Worm (Caenorhabditis elegans) whole organism, dauer: ENCODE data around the gene hpo-40.

Experiments
- unc-62 ChIP-seq: sonication (generic microtip); optimal IDR thresholded peaks from 2 replicates; lab custom pipeline; 2017; ENCODE audit warnings: missing biosample characterization, missing genetic modification reagents, missing genetic modification characterization

hpo-40 gene

DNA sequence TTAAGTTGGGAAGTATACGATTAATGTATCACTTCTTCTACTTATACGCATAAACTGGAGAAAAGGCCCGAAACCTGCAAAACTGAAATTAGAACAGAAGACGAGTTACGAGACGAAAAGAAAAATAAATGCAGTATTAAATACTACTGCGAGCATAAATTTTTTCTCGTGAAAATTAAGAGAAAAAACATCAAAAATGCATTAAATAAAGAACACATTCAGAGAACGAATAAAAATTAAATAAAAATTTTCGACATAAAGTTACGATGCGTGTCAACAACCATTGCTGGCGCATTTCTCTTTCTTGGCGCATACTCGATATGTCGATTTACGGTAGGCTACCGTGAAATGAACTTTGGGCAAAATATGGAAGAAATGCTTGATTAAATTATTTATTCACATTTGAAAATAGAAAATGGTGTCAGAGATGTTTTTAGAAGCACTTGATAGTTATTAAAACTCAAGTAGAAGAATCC lies 7.8 kb upstream of the hpo-40 start, which contains the start of the genes ZK856.19 and ZK856.11:
Gene ZK856.19, minus strand, starts transcription at position 51 of the 476 bp plus-strand sequence.
Gene ZK856.11, minus strand, starts transcription at position 76 of the 476 bp plus-strand sequence.
- no peak for TF ChIP-seq unc-62 (GFP tag; lab: Kevin White, UChicago)

DNA sequence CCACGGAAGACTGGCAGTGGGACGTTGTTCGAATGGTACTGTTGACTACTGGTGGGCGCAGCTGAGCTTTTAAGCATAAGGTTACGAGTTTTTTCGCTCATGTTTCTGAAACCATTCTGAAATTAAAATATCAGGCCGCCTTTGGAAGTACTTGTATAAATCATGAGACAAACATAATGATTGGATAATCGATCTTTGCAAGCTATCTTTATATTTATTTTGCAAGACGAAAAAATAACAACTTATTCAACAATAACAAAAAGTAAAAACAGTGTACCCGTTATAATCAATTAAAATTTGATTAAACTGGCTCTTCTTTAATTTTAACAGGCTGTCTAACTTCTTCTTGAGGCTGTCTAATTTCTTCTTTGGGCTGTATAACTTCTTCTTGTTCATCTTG lies 7.2 kb upstream of the hpo-40 start, which contains the start of gene ZK856.16:
Gene ZK856.16, minus strand, starts transcription at position 101 of the 400 bp plus-strand sequence.
- TF ChIP-seq unc-62 (GFP tag; lab: Kevin White, UChicago), result no peak

DNA sequence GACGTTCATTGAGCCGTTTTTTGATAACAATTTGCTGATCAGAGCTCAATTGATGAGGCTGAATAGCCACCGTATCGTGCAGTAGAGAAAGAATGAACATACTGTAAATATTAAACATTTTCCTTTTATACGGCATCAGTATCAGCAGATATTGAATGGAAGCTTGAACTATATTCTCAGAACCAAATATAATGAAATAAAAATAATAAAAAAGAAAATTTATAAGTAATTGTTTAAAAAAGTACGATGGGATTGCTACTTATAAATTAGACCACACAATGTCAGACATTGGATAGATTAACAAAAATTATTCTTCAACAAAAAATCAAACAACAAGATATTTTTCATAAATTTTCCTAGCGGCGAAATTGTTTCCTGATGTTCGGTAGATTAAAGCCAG lies 6.2 kb upstream of the hpo-40 start, which contains the start of gene rpc-25:
Gene rpc-25, minus strand, starts transcription at position 101 of the 400 bp plus-strand sequence.
- no peak for TF ChIP-seq unc-62 (GFP tag; lab: Kevin White, UChicago)

DNA sequence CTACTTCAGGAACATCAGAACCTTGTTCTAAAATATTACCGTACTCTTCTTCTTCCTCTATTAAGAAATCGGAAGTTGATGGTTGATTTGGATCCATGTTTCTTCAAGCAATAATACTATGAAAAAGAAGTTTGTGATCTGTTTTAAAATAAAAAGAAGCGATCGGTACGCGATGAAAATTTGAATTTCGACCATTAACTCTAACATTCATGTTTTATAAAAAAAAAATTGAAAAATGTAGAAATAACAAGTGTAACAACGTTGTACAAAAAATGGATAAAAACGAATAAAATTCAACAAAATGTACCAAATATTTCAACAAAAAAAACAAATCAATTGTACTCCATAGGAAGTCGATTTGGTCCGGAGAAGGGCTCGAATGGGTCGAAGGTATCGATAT lies 2.5 kb upstream of the hpo-40 start, which contains the start of gene tftc-3:
Gene tftc-3, minus strand, starts transcription at position 101 of the 400 bp plus-strand sequence.
- TF ChIP-seq unc-62 (GFP tag; lab: Kevin White, UChicago), result no peak

DNA sequence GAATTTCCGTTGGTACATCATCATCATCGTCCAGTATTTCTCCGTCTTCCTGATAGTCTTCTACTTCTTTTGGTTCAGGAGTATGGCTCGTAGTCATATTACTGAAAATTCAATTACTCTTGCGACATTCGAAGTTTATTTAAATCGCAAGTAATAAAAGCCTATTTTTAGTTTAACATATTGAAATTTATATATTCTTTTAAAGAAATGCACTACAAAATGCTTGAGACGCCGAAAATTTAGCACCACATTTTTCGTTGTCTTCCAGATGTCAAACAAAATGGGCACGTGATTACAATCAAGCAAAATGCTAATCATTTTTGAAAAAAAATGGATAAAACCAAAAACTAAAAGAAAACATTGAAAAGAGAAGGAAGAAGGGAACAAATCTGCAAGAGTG lies 700 bp upstream of the hpo-40 start, which contains the start of gene zhit-3:
Gene zhit-3, minus strand, starts transcription at position 101 of the 400 bp plus-strand sequence.
- no peak for TF ChIP-seq unc-62 (GFP tag; lab: Kevin White, UChicago)

DNA sequence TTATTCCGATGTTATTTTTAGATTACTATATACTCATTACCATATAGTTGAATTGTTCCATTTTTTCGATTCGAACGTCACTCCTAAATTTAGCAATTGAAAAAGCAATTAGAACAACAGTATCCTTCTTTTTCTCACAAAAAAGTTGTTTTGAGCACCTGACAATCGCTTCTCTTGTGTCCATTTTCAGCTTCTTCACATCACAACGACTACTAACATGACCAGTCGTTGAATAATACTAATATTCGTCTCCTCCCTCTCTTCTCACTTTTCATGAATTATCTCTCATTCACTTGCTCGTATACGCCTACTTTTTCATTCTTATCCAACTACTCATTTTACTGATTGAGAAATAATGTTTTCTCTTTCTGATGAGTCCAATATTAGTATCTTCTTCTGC lies 4.0 kb downstream of the hpo-40 start, which contains the start of gene ZK856.14:
Gene ZK856.14, plus strand, starts transcription at position 301 of the 400 bp plus-strand sequence.
- TF ChIP-seq unc-62 (GFP tag; lab: Kevin White, UChicago), result no peak

DNA sequence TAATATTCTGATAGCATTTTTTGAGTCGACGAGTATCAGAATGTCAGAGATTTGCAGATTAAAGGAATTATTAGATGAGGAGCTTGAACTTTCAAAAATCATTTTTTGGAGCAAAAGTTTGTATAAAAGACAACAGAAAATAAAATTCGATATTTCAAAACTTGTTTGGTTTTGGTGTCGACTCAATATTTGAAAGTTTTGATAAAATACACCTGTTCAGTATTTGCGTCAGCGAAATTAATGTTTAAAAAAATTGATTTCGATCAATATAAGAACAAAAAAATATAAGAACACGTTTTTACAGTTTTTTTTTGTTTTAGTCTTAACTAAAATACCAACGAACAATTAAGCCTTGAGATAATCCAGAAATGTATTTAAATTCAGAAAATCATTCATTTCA lies 7.9 kb downstream of the hpo-40 start, which contains the start of gene C12D8.13:
Gene C12D8.13, minus strand, starts transcription at position 101 of the 400 bp plus-strand sequence.
- no peak for TF ChIP-seq unc-62 (GFP tag; lab: Kevin White, UChicago)

DNA sequence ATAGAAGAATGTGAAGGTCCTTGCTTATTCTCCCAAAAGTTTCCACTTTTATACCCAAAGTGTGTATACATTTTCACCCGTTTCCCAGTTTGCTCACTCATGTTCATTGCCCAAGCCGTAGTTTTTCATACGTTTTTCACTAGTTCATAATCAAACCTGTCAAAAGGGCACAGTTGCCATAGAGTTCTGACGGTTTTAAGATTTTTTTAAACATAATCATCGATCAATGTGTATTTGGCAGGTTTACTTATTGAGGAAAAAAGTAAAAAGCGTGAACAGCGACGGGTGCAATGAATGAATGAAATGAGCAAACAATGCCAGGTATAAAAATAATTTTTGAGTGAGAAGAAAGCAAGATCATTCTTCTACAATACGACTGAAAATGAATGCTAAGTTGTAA lies 8.6 kb downstream of the hpo-40 start, which contains the start of the genes fipr-5 and fipr-9:
Gene fipr-5, minus strand, starts transcription at position 101 of the 400 bp plus-strand sequence.
Gene fipr-9, plus strand, starts transcription at position 346 of the 400 bp plus-strand sequence.
- TF ChIP-seq unc-62 (GFP tag; lab: Kevin White, UChicago), result no peak

DNA sequence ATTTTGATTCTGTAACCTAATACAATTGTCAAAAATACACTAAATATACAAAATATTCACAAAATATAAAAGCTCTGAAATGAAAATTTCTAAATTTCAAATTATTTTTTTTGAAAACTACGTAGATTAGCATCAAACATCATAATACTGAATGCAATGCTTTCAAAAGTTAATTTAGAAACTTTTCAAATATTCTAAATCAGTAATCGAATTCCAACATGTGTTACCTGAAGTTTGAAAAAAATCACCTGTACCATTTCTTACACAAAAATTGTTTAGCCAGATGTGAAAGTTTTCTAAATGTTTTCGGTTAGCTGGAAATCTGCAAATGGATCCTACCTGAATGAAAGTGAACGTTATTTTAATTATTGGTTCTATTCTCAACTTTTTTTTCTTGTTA lies 9.3 kb downstream of the hpo-40 start, which contains the start of gene C12D8.20:
Gene C12D8.20, plus strand, starts transcription at position 301 of the 400 bp plus-strand sequence.
- TF ChIP-seq unc-62 (GFP tag; lab: Kevin White, UChicago), result no peak

DNA sequence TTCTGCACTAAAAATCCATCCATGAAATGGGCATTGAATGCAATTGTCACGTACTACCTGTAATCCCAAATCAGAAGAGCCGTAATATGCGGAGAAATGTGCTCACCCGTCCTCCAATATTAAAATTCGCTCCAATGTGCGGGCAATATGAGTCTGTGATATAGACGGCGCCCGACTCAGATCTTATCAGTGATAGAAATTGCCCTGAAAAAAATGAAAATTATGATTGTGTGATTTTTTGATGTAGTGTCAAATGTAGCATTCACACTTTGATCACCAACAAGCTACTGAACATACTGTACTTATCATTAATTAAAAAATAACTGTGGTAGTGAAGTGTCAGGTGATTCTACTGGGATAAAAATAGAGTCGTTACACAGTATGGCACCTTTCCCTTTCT lies 11.9 kb downstream of the hpo-40 start:
- no peak for TF ChIP-seq unc-62 (GFP tag; lab: Kevin White, UChicago)

DNA sequence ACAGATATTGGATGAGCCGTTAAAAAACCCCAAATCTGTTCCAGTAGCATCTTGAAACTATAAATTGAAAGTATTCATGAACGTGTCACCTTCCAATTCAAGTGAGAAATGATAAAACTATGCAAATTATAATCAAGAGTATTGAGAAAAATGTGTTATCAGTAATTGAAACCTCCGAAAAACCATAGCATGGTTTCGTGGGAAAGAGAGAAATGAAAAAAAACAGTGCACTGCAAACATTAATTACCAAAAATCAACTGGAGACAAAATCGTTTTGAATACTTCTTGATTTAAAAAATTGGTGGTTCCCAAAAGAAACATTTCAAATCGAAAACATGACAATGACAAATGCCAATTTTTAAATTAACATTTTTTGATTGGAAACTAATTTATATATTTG lies 12.9 kb downstream of the hpo-40 start, which contains the start of gene daf-36:
Gene daf-36, minus strand, starts transcription at position 101 of the 400 bp plus-strand sequence.
- TF ChIP-seq unc-62 (GFP tag; lab: Kevin White, UChicago), result no peak

DNA sequence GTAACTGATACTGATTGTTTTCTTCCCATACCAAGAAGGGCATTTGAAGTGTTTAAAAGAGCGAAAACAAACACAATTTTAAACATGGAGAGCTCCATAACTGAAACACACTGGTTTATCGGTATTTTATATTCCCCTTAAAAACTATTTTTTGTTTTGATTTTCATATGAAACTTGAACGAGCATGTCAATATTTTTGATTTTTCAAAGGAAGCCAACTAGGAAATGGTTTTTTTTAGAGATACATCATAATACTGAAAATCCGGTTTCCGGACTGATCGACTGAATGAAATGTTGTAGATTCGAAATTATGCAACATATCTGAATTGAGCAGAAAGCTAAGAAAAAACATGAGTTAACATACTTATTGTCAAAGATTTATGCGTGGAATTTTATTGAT lies 14.6 kb downstream of the hpo-40 start, which contains the start of gene ttr-19:
Gene ttr-19, minus strand, starts transcription at position 101 of the 400 bp plus-strand sequence.
- TF ChIP-seq unc-62 (GFP tag; lab: Kevin White, UChicago), result no peak

DNA sequence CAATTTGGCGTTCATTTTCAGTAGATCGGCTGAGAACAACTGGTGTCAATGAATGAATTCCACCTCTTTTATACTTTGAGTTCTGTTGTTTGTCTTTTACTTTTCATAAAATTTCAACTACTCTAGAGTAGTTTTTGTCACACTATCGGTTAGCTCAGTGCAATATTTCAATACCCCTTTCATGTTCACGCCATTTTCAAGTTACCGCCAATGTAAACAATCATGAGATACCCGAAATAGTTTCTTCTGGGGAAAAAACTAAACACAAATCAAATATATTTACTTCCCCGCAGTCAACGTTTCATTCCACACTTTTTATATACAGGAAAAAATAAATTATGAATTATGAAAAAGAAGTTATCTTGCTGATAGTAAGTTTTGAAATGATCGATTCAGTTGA lies 15.6 kb downstream of the hpo-40 start, which contains the start of gene fipr-4:
Gene fipr-4, minus strand, starts transcription at position 101 of the 400 bp plus-strand sequence.
- no peak for TF ChIP-seq unc-62 (GFP tag; lab: Kevin White, UChicago)

DNA sequence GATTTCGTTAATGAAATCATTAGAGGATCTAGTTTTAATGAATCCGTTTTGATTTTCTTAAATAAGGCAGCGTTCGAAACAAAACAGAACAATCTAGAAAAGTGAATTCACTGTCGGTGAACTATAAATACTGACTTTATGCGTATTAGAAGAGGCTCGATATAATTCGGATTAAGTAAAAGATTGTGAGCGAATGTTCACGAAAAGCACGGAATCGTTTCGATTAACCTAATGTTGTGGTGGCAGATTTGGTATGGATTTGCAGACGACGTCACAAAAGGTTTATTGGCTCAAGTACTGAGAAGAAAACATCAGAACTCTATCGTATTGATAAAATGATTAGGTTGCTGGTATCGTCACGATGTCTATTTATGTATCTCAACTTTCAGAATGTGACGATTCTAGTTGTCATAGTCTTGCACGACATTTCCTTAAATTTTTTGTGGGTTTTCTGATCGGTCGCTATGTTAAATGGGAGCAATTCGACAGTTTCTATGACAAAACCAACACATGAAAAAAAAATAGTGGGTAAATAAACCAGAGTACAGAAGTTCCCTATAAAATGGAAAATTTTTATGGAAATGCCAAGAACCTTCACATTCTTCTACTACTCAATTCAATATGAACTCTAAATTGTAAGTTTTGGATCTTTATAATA lies 16.6 kb downstream of the hpo-40 start, which contains the start of the genes pyt-1 and fipr-7:
Gene pyt-1, minus strand, starts transcription at position 101 of the 658 bp plus-strand sequence.
Gene fipr-7, plus strand, starts transcription at position 608 of the 658 bp plus-strand sequence.
- no peak for TF ChIP-seq unc-62 (GFP tag; lab: Kevin White, UChicago)

DNA sequence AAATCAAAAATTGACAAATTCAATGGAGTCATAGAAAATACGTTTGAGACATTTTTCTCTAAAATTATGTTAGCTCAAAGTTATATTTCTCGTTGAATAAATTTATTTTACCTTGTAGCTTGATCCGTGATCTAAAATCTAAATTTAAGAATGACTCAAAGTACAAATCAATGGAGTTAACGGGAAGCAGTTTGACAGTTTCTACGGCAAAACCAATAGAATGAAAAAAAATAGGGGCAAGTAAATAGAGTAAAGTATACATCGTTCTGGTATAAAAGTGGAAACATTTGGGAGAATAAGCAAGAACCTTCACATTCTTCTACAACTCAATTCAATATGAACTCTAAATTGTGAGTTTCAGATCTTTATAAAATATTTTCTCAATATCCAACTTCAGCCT lies 18.2 kb downstream of the hpo-40 start, which contains the start of gene fipr-6:
Gene fipr-6, plus strand, starts transcription at position 301 of the 400 bp plus-strand sequence.
- no peak for TF ChIP-seq unc-62 (GFP tag; lab: Kevin White, UChicago)

DNA sequence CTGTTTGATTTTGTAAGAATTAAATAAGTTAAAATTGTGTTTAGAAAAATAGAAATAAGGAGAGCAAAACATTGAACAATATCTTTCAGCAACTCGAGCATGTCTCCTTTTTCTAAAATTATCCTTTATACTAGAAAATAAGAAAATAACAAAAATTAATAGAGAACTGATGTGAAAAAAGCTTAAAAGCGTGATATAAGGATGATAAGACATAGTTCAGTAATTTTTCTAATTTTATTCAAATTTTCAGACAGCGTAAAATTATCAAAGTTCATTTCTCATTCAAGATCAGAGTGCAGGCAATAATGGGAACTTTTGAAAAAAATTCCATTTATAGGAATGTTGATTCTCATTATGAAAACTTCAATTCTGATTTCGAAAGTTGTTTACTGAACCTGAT lies 20.6 kb downstream of the hpo-40 start, which contains the start of gene str-182:
Gene str-182, minus strand, starts transcription at position 101 of the 400 bp plus-strand sequence.
- TF ChIP-seq unc-62 (GFP tag; lab: Kevin White, UChicago), result no peak
